Worm (Caenorhabditis elegans) whole organism, midembryonic: ENCODE measurements around the gene T01B11.1.

Experiments
- T22C8.4 ChIP-seq: fragments of 200-800 bp; sonication (Bioruptor generic); IDR thresholded peaks from 2 replicates; pipeline ENCODE4 v1.3.6; 2022; ENCODE audit warnings: missing genetic modification characterization, missing compliant biosample characterization
- cog-1 ChIP-seq: sonication (generic microtip); optimal IDR thresholded peaks from 2 replicates; lab custom pipeline; 2016; ENCODE audit warnings: missing genetic modification characterization, missing compliant biosample characterization
- flt-1 ChIP-seq: fragments of 200-800 bp; sonication (Bioruptor generic); IDR thresholded peaks from 2 replicates; pipeline ENCODE4 v1.3.6; 2022; ENCODE audit warnings: missing genetic modification characterization, missing compliant biosample characterization

DNA sequence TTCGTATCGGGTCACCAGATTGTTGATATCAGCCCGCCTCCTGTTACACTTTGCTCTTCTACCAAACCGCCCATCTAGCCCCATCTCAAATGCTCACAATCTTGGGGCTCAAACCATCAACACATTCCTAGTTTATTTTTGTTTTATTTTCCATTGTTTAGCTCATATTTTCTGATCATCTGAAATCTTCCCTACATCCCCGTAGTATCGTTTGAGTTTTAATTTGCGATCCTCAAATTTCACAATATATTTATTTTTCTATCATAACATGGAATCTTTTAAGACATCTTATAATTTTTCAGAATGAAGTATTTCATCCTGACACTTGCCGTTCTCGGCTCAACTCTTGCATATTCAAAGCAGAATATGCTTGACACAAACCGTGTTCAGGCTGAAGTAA is 29.9 kb downstream of the T01B11.1 start, which contains the start of gene spp-10:
- TF ChIP-seq flt-1 (no peak), T22C8.4 (GFP tag; lab: Robert Waterston, UW) (no peak), cog-1 (no peak)
